Fruit fly (Drosophila melanogaster) Kc167 (cell line): ENCODE data around the gene CG13699.

Experiments used
- Myc ChIP-seq: fragments of >200 bp; optimal IDR thresholded peaks from 2 replicates; lab custom pipeline; 2017; ENCODE audit warnings: missing external identifiers
- Sin3A ChIP-seq: fragments of >200 bp; optimal IDR thresholded peaks from 2 replicates; lab custom pipeline; 2018; ENCODE audit warnings: missing external identifiers
- h ChIP-seq: fragments of >200 bp; optimal IDR thresholded peaks from 3 replicates; lab custom pipeline; 2018; ENCODE audit warnings: missing external identifiers
- insv ChIP-seq: fragments of >200 bp; optimal IDR thresholded peaks from 3 replicates; lab custom pipeline; 2018; ENCODE audit warnings: missing external identifiers
- psq ChIP-seq: fragments of >200 bp; optimal IDR thresholded peaks from 2 replicates; lab custom pipeline; 2017; ENCODE audit warnings: missing external identifiers
- ttk ChIP-seq: sonication (Bioruptor generic); optimal IDR thresholded peaks from 2 replicates; lab custom pipeline; 2017; ENCODE audit warnings: missing external identifiers

The CG13699 gene

dm6 chr3L:18106021-18106944 is 56.0 kb downstream of the CG13699 start, which contains the start of the genes CG13698 and mRpS26:
Gene CG13698 (minus strand): TSS chr3L:18106149.
Gene mRpS26 (plus strand): TSS chr3L:18106579.
- TF ChIP-seq psq (lab: Kevin White, UChicago) = no peak
- TF ChIP-seq ttk (lab: Kevin White, UChicago) = no peak
- no peak for TF ChIP-seq h (lab: Kevin White, UChicago)
- no peak for TF ChIP-seq Myc (lab: Kevin White, UChicago)
- TF ChIP-seq insv = no peak
- TF ChIP-seq Sin3A (lab: Kevin White, UChicago) = no peak

- TF ChIP-seq Sin3A (lab: Kevin White, UChicago) = no peak
- no peak for TF ChIP-seq ttk (lab: Kevin White, UChicago)
- no peak for TF ChIP-seq Myc (lab: Kevin White, UChicago)
- no peak for TF ChIP-seq h (lab: Kevin White, UChicago)
- TF ChIP-seq insv = no peak
- no peak for TF ChIP-seq psq (lab: Kevin White, UChicago)
These were observed 56.8 kb downstream of the CG13699 start for dm6 chr3L:18105343-18106020.
